Fruit fly (Drosophila melanogaster): Measurements from ENCODE around the gene TfIIFalpha.

Gene TfIIFalpha

DNA sequence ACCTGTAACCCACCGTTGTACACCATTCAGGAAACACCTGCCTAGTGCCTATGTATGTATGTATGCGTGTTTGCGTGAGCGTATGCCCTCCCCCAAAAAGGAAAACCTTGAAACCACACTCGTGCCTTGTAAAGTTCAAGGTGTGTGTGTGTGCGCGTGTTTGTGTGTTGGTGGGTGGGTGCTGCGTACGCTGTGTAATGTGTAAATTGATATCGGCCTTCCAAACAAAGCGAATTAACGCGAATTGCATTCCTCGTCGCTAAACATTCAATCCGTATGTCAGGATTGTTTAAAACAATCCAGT is 3.2 kb downstream of the TfIIFalpha start:
- TF ChIP-seq CrebA (GFP tag; optimal IDR thresholded peaks at IDR 0.05; ENCODE audit: borderline replicate concordance) (no peak), Sp1 (GFP tag; optimal IDR thresholded peaks at IDR 0.05) (no peak), Abd-B (GFP tag; optimal IDR thresholded peaks at IDR 0.05) (no peak), foxo (GFP tag; optimal IDR thresholded peaks at IDR 0.05) (no peak), lola (GFP tag; optimal IDR thresholded peaks at IDR 0.05) (no peak), jim (GFP tag; optimal IDR thresholded peaks at IDR 0.05) (no peak), br (GFP tag; optimal IDR thresholded peaks at IDR 0.05) (no peak), sv (GFP tag; optimal IDR thresholded peaks at IDR 0.05) (no peak), Mio (GFP tag; optimal IDR thresholded peaks at IDR 0.05) (no peak), brk (GFP tag; optimal IDR thresholded peaks at IDR 0.05) (no peak), pan (optimal IDR thresholded peaks at IDR 0.05) (no peak), GATAd (GFP tag; optimal IDR thresholded peaks at IDR 0.05) (no peak), Hr78 (GFP tag; optimal IDR thresholded peaks at IDR 0.05) (no peak), Rel (GFP tag; optimal IDR thresholded peaks at IDR 0.05) (no peak), Rel (tag; optimal IDR thresholded peaks at IDR 0.05) (no peak), usp (GFP tag; optimal IDR thresholded peaks at IDR 0.05) (no peak), fru (GFP tag; optimal IDR thresholded peaks at IDR 0.05) (no peak), psq (GFP tag; optimal IDR thresholded peaks at IDR 0.05) (no peak), Dfd (GFP tag; optimal IDR thresholded peaks at IDR 0.05) (no peak)

dm6 chr3R:6388414-6388830 is 8.2 kb downstream of the TfIIFalpha start:
- TF ChIP-seq Vsx2 (GFP tag; optimal IDR thresholded peaks at IDR 0.05; ENCODE audit: partially characterized antibody): no peak
- TF ChIP-seq foxo (GFP tag; optimal IDR thresholded peaks at IDR 0.05): peak in 1 of 2 experiments; percentile 7
- peak; percentile 4 for TF ChIP-seq sage (GFP tag; optimal IDR thresholded peaks at IDR 0.05)
- peak; percentile 20 for TF ChIP-seq Myc (optimal IDR thresholded peaks at IDR 0.05)
- peak; percentile 0 for TF ChIP-seq Hnf4 (GFP tag; optimal IDR thresholded peaks at IDR 0.05)

DNA sequence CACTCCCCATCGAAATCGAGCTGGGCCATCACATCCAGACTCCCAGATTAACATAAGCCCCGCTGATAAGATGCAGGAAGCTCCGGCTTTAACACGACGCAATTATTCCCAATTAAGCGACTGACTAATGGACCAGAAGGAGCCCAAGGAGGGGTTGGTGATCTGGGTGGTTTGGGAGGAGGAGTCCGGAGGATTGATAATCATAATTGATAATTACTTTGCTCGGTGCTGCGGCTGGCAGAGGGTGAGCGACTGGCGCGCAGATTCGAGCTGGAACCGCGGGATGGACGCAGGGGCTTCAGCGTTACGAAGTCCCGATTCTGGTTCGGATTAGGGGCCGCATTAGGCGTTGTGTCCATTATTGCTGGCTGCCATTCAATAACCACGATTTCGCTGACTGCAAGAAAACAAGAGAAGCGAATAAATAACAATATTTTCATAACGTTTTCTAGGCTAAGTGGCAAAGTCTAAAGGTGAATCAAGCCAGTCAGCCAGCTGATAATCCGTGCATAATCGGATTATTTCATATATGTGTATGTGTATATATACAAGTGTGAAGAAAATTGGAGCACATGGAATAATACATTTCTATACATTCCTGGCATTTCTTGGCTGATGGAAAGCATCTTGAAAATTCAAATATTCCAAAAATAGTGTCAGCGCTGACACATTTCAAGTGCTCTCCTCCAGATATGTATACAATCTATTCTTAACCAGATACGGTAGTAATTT is 13.4 kb downstream of the TfIIFalpha start:
- no peak for TF ChIP-seq Hr78 (GFP tag; optimal IDR thresholded peaks at IDR 0.05)
- TF ChIP-seq Vsx2 (GFP tag; optimal IDR thresholded peaks at IDR 0.05; ENCODE audit: partially characterized antibody): no peak
- TF ChIP-seq ey (GFP tag; optimal IDR thresholded peaks at IDR 0.05): no peak
- no peak for TF ChIP-seq pan (optimal IDR thresholded peaks at IDR 0.05)
- TF ChIP-seq Rel (GFP tag; optimal IDR thresholded peaks at IDR 0.05): no peak
- no peak for TF ChIP-seq Rel (tag; optimal IDR thresholded peaks at IDR 0.05)
- TF ChIP-seq fru (GFP tag; optimal IDR thresholded peaks at IDR 0.05): no peak
- TF ChIP-seq N (GFP tag; optimal IDR thresholded peaks at IDR 0.05): no peak
- TF ChIP-seq Sp1 (GFP tag; optimal IDR thresholded peaks at IDR 0.05): no peak
- no peak for TF ChIP-seq jim (GFP tag; optimal IDR thresholded peaks at IDR 0.05)

dm6 chr3R:6394247-6394522 is 13.9 kb downstream of the TfIIFalpha start:
- TF ChIP-seq psq (GFP tag; optimal IDR thresholded peaks at IDR 0.05) (no peak), Rel (GFP tag; optimal IDR thresholded peaks at IDR 0.05) (no peak), Rel (tag; optimal IDR thresholded peaks at IDR 0.05) (no peak), fru (GFP tag; optimal IDR thresholded peaks at IDR 0.05) (no peak), Mio (GFP tag; optimal IDR thresholded peaks at IDR 0.05) (no peak), jim (GFP tag; optimal IDR thresholded peaks at IDR 0.05) (no peak), lola (GFP tag; optimal IDR thresholded peaks at IDR 0.05) (no peak), OdsH (GFP tag; optimal IDR thresholded peaks at IDR 0.05) (no peak), tai (GFP tag; optimal IDR thresholded peaks at IDR 0.05) (no peak), ey (GFP tag; optimal IDR thresholded peaks at IDR 0.05) (no peak), sv (GFP tag; optimal IDR thresholded peaks at IDR 0.05) (no peak), HLH106 (tag; optimal IDR thresholded peaks at IDR 0.05) (no peak), h (GFP tag; optimal IDR thresholded peaks at IDR 0.05) (no peak), sage (GFP tag; optimal IDR thresholded peaks at IDR 0.05) (no peak), dl (GFP tag; optimal IDR thresholded peaks at IDR 0.05; ENCODE audit: insufficient read depth in 1 of 2, partially characterized antibody in 2 of 2) (no peak), dmrt93B (GFP tag; optimal IDR thresholded peaks at IDR 0.05) (no peak), brk (GFP tag; optimal IDR thresholded peaks at IDR 0.05) (no peak), Sp1 (GFP tag; optimal IDR thresholded peaks at IDR 0.05) (no peak), Dif (GFP tag; optimal IDR thresholded peaks at IDR 0.05; ENCODE audit: partially characterized antibody) (no peak)
